Worm (Caenorhabditis elegans) whole organism, young adult: ENCODE measurements around the gene inf-1.

Experiments
- F23B12.7 ChIP-seq: sonication (generic microtip); optimal IDR thresholded peaks from 2 replicates; lab custom pipeline; 2017; ENCODE audit warnings: missing genetic modification characterization, mild to moderate bottlenecking, missing compliant biosample characterization, antibody characterized with exemption, moderate library complexity; ENCODE audit not compliant: insufficient read depth
- F49E8.2 ChIP-seq: sonication (generic microtip); optimal IDR thresholded peaks from 3 replicates; lab custom pipeline; 2017; ENCODE audit warnings: missing genetic modification characterization, mild to moderate bottlenecking, missing compliant biosample characterization, antibody characterized with exemption, moderate library complexity; ENCODE audit not compliant: insufficient read depth
- F52B5.7 ChIP-seq: sonication (generic microtip); optimal IDR thresholded peaks from 2 replicates; lab custom pipeline; 2016; ENCODE audit warnings: mild to moderate bottlenecking, missing genetic modification characterization, missing compliant biosample characterization
- F57A8.1 ChIP-seq: fragments of 200-800 bp; sonication (Bioruptor generic); optimal IDR thresholded peaks from 2 replicates; lab custom pipeline; 2018; ENCODE audit warnings: mild to moderate bottlenecking, missing genetic modification characterization, moderate library complexity, missing compliant biosample characterization
- K12H6.12 ChIP-seq: fragments of 200-800 bp; sonication (Bioruptor generic); optimal IDR thresholded peaks from 2 replicates; lab custom pipeline; 2018; ENCODE audit warnings: mild to moderate bottlenecking, missing genetic modification characterization, missing compliant biosample characterization
- T07F8.4 ChIP-seq: sonication (generic microtip); optimal IDR thresholded peaks from 2 replicates; lab custom pipeline; 2016; ENCODE audit warnings: mild to moderate bottlenecking, missing genetic modification characterization, moderate library complexity, missing compliant biosample characterization
- T26A5.8 ChIP-seq: sonication (generic microtip); optimal IDR thresholded peaks from 2 replicates; lab custom pipeline; 2016; ENCODE audit warnings: missing genetic modification characterization, missing compliant biosample characterization
- Y53F4B.3 ChIP-seq: fragments of 200-800 bp; sonication (Bioruptor generic); IDR thresholded peaks from 2 replicates; pipeline ENCODE4 v1.3.6; 2022; ENCODE audit warnings: missing genetic modification reagents, missing genetic modification characterization, missing compliant biosample characterization
- Y56A3A.18 ChIP-seq: fragments of 200-800 bp; sonication (Bioruptor generic); IDR thresholded peaks from 2 replicates; pipeline ENCODE4 v1.3.6; 2022; ENCODE audit warnings: missing genetic modification reagents, missing genetic modification characterization, missing compliant biosample characterization
- Y67H2A.10 ChIP-seq: fragments of 200-800 bp; sonication (Bioruptor generic); conservative IDR thresholded peaks from 2 replicates; pipeline ENCODE4 v1.3.6; 2022; ENCODE audit warnings: missing genetic modification reagents, missing genetic modification characterization, missing compliant biosample characterization
- ZK185.1 ChIP-seq: sonication (generic microtip); optimal IDR thresholded peaks from 2 replicates; lab custom pipeline; 2016; ENCODE audit warnings: mild to moderate bottlenecking, missing genetic modification characterization, missing compliant biosample characterization; ENCODE audit not compliant: poor library complexity, severe bottlenecking
- ama-1 ChIP-seq, 3 experiments: fragments of 150-350 bp in 1 of 3; sonication (generic microtip) in 2 of 3; optimal IDR thresholded peaks; 2 replicates each; lab custom pipeline; 2014 to 2018; ENCODE audit warnings: missing biosample characterization in 2 of 3, missing genetic modification characterization in 2 of 3, missing genetic modification reagents in 2 of 3
- atf-7 ChIP-seq: sonication (generic microtip); optimal IDR thresholded peaks from 2 replicates; lab custom pipeline; 2017; ENCODE audit warnings: mild to moderate bottlenecking, missing genetic modification characterization, missing compliant biosample characterization
- attf-5 ChIP-seq: fragments of 200-800 bp; sonication (Bioruptor generic); optimal IDR thresholded peaks from 2 replicates; lab custom pipeline; 2018; ENCODE audit warnings: mild to moderate bottlenecking, missing genetic modification characterization, missing compliant biosample characterization
- ceh-91 ChIP-seq: fragments of 200-800 bp; sonication (Bioruptor generic); IDR thresholded peaks from 2 replicates; pipeline ENCODE4 v1.3.6; 2022; ENCODE audit warnings: missing genetic modification reagents, missing genetic modification characterization, missing compliant biosample characterization
- die-1 ChIP-seq: sonication (generic microtip); optimal IDR thresholded peaks from 2 replicates; lab custom pipeline; 2016; ENCODE audit warnings: missing genotype, mild to moderate bottlenecking, missing genetic modification characterization, missing compliant biosample characterization
- efl-1 ChIP-seq: fragments of 150-350 bp; optimal IDR thresholded peaks from 2 replicates; lab custom pipeline; 2014; ENCODE audit warnings: missing biosample characterization, missing genetic modification reagents, missing genetic modification characterization
- egl-44 ChIP-seq: fragments of 200-800 bp; sonication (Bioruptor generic); IDR thresholded peaks from 2 replicates; pipeline ENCODE4 v1.3.6; 2022; ENCODE audit warnings: missing genetic modification reagents, missing genetic modification characterization, missing compliant biosample characterization
- him-1 ChIP-seq: sonication (generic microtip); optimal IDR thresholded peaks from 2 replicates; lab custom pipeline; 2016; ENCODE audit warnings: missing genotype, missing genetic modification reagents, missing genetic modification characterization, missing compliant biosample characterization
- hrde-1 ChIP-seq: sonication (generic microtip); optimal IDR thresholded peaks from 2 replicates; lab custom pipeline; 2016; ENCODE audit warnings: missing genetic modification characterization, mild to moderate bottlenecking, missing compliant biosample characterization, moderate library complexity, missing genotype, missing genetic modification reagents, borderline replicate concordance
- let-607 ChIP-seq, 2 experiments: fragments of 200-800 bp in 1 of 2; sonication (Bioruptor generic) in 1 of 2; sonication (generic microtip) in 1 of 2; optimal IDR thresholded peaks; 2 replicates each; lab custom pipeline; 2016 to 2018; ENCODE audit warnings: mild to moderate bottlenecking in 2 of 2, missing compliant biosample characterization in 2 of 2, missing genetic modification characterization in 2 of 2, moderate library complexity in 2 of 2, missing genotype in 1 of 2
- lin-26 ChIP-seq: fragments of 200-800 bp; sonication (Bioruptor generic); IDR thresholded peaks from 2 replicates; pipeline ENCODE4 v1.3.6; 2022; ENCODE audit warnings: missing genetic modification reagents, missing genetic modification characterization, missing compliant biosample characterization
- lin-35 ChIP-seq, 3 experiments: fragments of 150-350 bp in 2 of 3; sonication (generic microtip) in 1 of 3; optimal IDR thresholded peaks; 2 replicates each; lab custom pipeline; 2014 to 2018; ENCODE audit warnings: missing biosample characterization in 3 of 3, missing genetic modification characterization in 3 of 3, missing genetic modification reagents in 3 of 3
- lir-1 ChIP-seq: fragments of 200-800 bp; sonication (Bioruptor generic); conservative IDR thresholded peaks from 2 replicates; pipeline ENCODE4 v1.3.6; 2022; ENCODE audit warnings: missing genetic modification reagents, missing genetic modification characterization, missing compliant biosample characterization
- madf-6 ChIP-seq: fragments of 200-800 bp; sonication (Bioruptor generic); IDR thresholded peaks from 2 replicates; pipeline ENCODE4 v1.3.6; 2022; ENCODE audit warnings: missing genetic modification reagents, missing genetic modification characterization, missing compliant biosample characterization
- mcd-1 ChIP-seq: fragments of 200-800 bp; sonication (Bioruptor generic); IDR thresholded peaks from 2 replicates; pipeline ENCODE4 v1.3.6; 2022; ENCODE audit warnings: missing genetic modification reagents, missing genetic modification characterization, missing compliant biosample characterization
- mes-4 ChIP-seq: sonication (generic microtip); optimal IDR thresholded peaks from 2 replicates; lab custom pipeline; 2016; ENCODE audit warnings: missing genotype, missing genetic modification characterization, missing compliant biosample characterization
- nfyb-1 ChIP-seq: fragments of 200-800 bp; sonication (Bioruptor generic); IDR thresholded peaks from 2 replicates; pipeline ENCODE4 v1.3.6; 2022; ENCODE audit warnings: missing genetic modification reagents, missing genetic modification characterization, missing compliant biosample characterization
- nhr-120 ChIP-seq: fragments of 200-800 bp; sonication (Bioruptor generic); IDR thresholded peaks from 2 replicates; pipeline ENCODE4 v1.3.6; 2022; ENCODE audit warnings: missing genetic modification characterization, missing compliant biosample characterization
- nhr-27 ChIP-seq: fragments of 200-800 bp; sonication (Bioruptor generic); optimal IDR thresholded peaks from 2 replicates; lab custom pipeline; 2018; ENCODE audit warnings: mild to moderate bottlenecking, missing genetic modification characterization, moderate library complexity, missing compliant biosample characterization
- rcor-1 ChIP-seq: fragments of 200-800 bp; sonication (Bioruptor generic); IDR thresholded peaks from 2 replicates; pipeline ENCODE4 v1.3.6; 2022; ENCODE audit warnings: missing genetic modification reagents, missing genetic modification characterization, missing compliant biosample characterization
- repo-1 ChIP-seq: sonication (generic microtip); optimal IDR thresholded peaks from 2 replicates; lab custom pipeline; 2017; ENCODE audit warnings: mild to moderate bottlenecking, missing genetic modification characterization, missing compliant biosample characterization
- snpc-3.4 ChIP-seq: sonication (generic microtip); optimal IDR thresholded peaks from 2 replicates; lab custom pipeline; 2017; ENCODE audit warnings: missing genetic modification characterization, mild to moderate bottlenecking, missing compliant biosample characterization, antibody characterized with exemption, moderate library complexity, missing genotype, missing genetic modification reagents
- snpc-4 ChIP-seq, 5 experiments: fragments of 150-350 bp in 1 of 5; sonication (generic microtip) in 4 of 5; optimal IDR thresholded peaks; 2 replicates each; lab custom pipeline; 2014 to 2018; ENCODE audit warnings: missing genetic modification characterization in 5 of 5, missing biosample characterization in 3 of 5, antibody characterized with exemption in 2 of 5, mild to moderate bottlenecking in 2 of 5, missing compliant biosample characterization in 2 of 5, missing genotype in 2 of 5, moderate library complexity in 2 of 5, missing genetic modification reagents in 1 of 5
- tbp1 ChIP-seq: fragments of 200-800 bp; sonication (Bioruptor generic); optimal IDR thresholded peaks from 2 replicates; lab custom pipeline; 2018; ENCODE audit warnings: mild to moderate bottlenecking, missing genetic modification characterization, missing compliant biosample characterization
- tlf-1 ChIP-seq: fragments of 200-800 bp; sonication (Bioruptor generic); optimal IDR thresholded peaks from 2 replicates; lab custom pipeline; 2018; ENCODE audit warnings: mild to moderate bottlenecking, missing genetic modification characterization, missing compliant biosample characterization
- zfh-2 ChIP-seq: fragments of 200-800 bp; sonication (Bioruptor generic); conservative IDR thresholded peaks from 2 replicates; pipeline ENCODE4 v1.3.6; 2022; ENCODE audit warnings: missing genetic modification reagents, missing genetic modification characterization, missing compliant biosample characterization
- ztf-22 ChIP-seq: fragments of 200-800 bp; sonication (Bioruptor generic); optimal IDR thresholded peaks from 2 replicates; lab custom pipeline; 2018; ENCODE audit warnings: mild to moderate bottlenecking, missing genetic modification characterization, moderate library complexity, missing compliant biosample characterization
- ztf-26 ChIP-seq: sonication (generic microtip); optimal IDR thresholded peaks from 2 replicates; lab custom pipeline; 2017; ENCODE audit warnings: missing genetic modification characterization, missing compliant biosample characterization
- ztf-28 ChIP-seq: fragments of 200-800 bp; sonication (Bioruptor generic); IDR thresholded peaks from 2 replicates; pipeline ENCODE4 v1.3.6; 2022; ENCODE audit warnings: missing genetic modification reagents, missing genetic modification characterization, missing compliant biosample characterization
- ztf-3 ChIP-seq: fragments of 200-800 bp; sonication (Bioruptor generic); optimal IDR thresholded peaks from 2 replicates; lab custom pipeline; 2018; ENCODE audit warnings: mild to moderate bottlenecking, missing genetic modification characterization, missing compliant biosample characterization

The inf-1 gene

ce11 chrIII:6888497-6888896 is 41.4 kb upstream of the inf-1 start (continued):
- TF ChIP-seq ztf-3 (GFP tag; lab: Kevin White, UChicago) (no peak), T07F8.4 (peak; percentile 21), hrde-1 (tag; lab: Kevin White, UChicago) (peak; percentile 21), ama-1 (optimal IDR thresholded peaks at IDR 0.05; lab: Kevin White, UChicago) (no peak), ama-1 (GFP tag; optimal IDR thresholded peaks at IDR 0.05; lab: Kevin White, UChicago) (peak in 1 of 2 experiments; percentile 48), T26A5.8 (tag; lab: Kevin White, UChicago) (no peak), atf-7 (tag; lab: Kevin White, UChicago) (no peak), madf-6 (GFP tag; lab: Robert Waterston, UW) (peak; percentile 32; the same call in 1 of the 2 replicates), nhr-27 (no peak), tlf-1 (GFP tag; lab: Kevin White, UChicago) (no peak), Y67H2A.10 (GFP tag; lab: Robert Waterston, UW) (no peak), die-1 (peak; percentile 75), ZK185.1 (tag; lab: Kevin White, UChicago) (peak; percentile 52), efl-1 (no peak), zfh-2 (no peak), lin-35 (GFP tag; optimal IDR thresholded peaks at IDR 0.05; lab: Kevin White, UChicago) (peak in 1 of 3 experiments; percentile 40), F57A8.1 (no peak), him-1 (no peak), mes-4 (no peak), F23B12.7 (tag; lab: Kevin White, UChicago) (peak; percentile 65), K12H6.12 (peak; percentile 13), F49E8.2 (tag; lab: Kevin White, UChicago) (no peak), ztf-22 (no peak), egl-44 (0 out of 2 replicates have a peak, but pooled peaks have one; percentile 83), ztf-26 (peak; percentile 26), snpc-3.4 (tag; lab: Kevin White, UChicago) (peak; percentile 8), let-607 (tag; optimal IDR thresholded peaks at IDR 0.05; lab: Kevin White, UChicago) (no peak), lin-26 (GFP tag; lab: Robert Waterston, UW) (peak; percentile 81), repo-1 (no peak), nhr-120 (GFP tag; lab: Robert Waterston, UW) (no peak), ztf-28 (GFP tag; lab: Robert Waterston, UW) (no peak), nfyb-1 (GFP tag; lab: Robert Waterston, UW) (peak; percentile 67; the same call in 1 of the 2 replicates), tbp1 (peak; percentile 91), Y53F4B.3 (GFP tag; lab: Robert Waterston, UW) (no peak), rcor-1 (GFP tag; lab: Robert Waterston, UW) (peak; percentile 19; the same call in 1 of the 2 replicates), snpc-4 (GFP tag; optimal IDR thresholded peaks at IDR 0.05; lab: Kevin White, UChicago) (peak; percentile 16), snpc-4 (tag; optimal IDR thresholded peaks at IDR 0.05; lab: Kevin White, UChicago) (peak in 3 of 4 experiments; percentile 15 to 45 (median 31)), F52B5.7 (tag; lab: Kevin White, UChicago) (no peak), lir-1 (GFP tag; lab: Robert Waterston, UW) (no peak), ceh-91 (no peak), attf-5 (GFP tag; lab: Kevin White, UChicago) (no peak), Y56A3A.18 (GFP tag; lab: Robert Waterston, UW) (no peak), mcd-1 (GFP tag; lab: Robert Waterston, UW) (peak; percentile 43; the same call in 1 of the 2 replicates)
